Fruit fly (Drosophila melanogaster) whole organism, embryonic: ENCODE data around the gene Syx18.
A peak's percentile ranks its signal among the peaks of the same experiment; 100 is the strongest.

Experiments used
- BEAF-32 ChIP-seq: fragments of 200-800 bp; sonication (Bioruptor generic); optimal IDR thresholded peaks from 3 replicates; lab custom pipeline; 2017; ENCODE audit warnings: missing biosample characterization, missing genetic modification characterization, mild to moderate bottlenecking, moderate library complexity, missing genetic modification reagents
- Bdp1 ChIP-seq: fragments of 200-800 bp; sonication (Bioruptor generic); optimal IDR thresholded peaks from 3 replicates; lab custom pipeline; 2016; ENCODE audit warnings: missing biosample characterization, missing genetic modification characterization
- Blimp-1 ChIP-seq: fragments of 200-800 bp; sonication (Bioruptor generic); optimal IDR thresholded peaks from 3 replicates; lab custom pipeline; 2018; ENCODE audit warnings: missing biosample characterization, missing genetic modification characterization, mild to moderate bottlenecking, moderate library complexity, missing genetic modification reagents
- Bteb2 ChIP-seq: fragments of 200-800 bp; sonication (Bioruptor generic); optimal IDR thresholded peaks from 2 replicates; lab custom pipeline; 2016; ENCODE audit warnings: missing biosample characterization, missing genetic modification characterization
- CG10462 ChIP-seq: fragments of 200-800 bp; sonication (Bioruptor generic); optimal IDR thresholded peaks from 2 replicates; lab custom pipeline; 2016; ENCODE audit warnings: missing biosample characterization, missing genetic modification characterization
- CG10979 ChIP-seq: fragments of 200-800 bp; sonication (Bioruptor generic); optimal IDR thresholded peaks from 2 replicates; lab custom pipeline; 2018; ENCODE audit warnings: missing biosample characterization, mild to moderate bottlenecking, missing genetic modification characterization, moderate library complexity
- CG12071 ChIP-seq: fragments of 200-800 bp; sonication (Bioruptor generic); optimal IDR thresholded peaks from 3 replicates; lab custom pipeline; 2018; ENCODE audit warnings: missing biosample characterization, mild to moderate bottlenecking, missing genetic modification characterization
- CG13123 ChIP-seq: fragments of 200-800 bp; sonication (Bioruptor generic); optimal IDR thresholded peaks from 2 replicates; lab custom pipeline; 2016; ENCODE audit warnings: missing biosample characterization, missing genetic modification characterization
- CG13287 ChIP-seq: fragments of 200-800 bp; sonication (Bioruptor generic); IDR thresholded peaks from 2 replicates; pipeline ENCODE4 v1.3.6; 2022; ENCODE audit warnings: missing biosample characterization, missing genetic modification characterization; ENCODE audit not compliant: partially characterized antibody
- CG13775 ChIP-seq: fragments of 200-800 bp; sonication (Bioruptor generic); optimal IDR thresholded peaks from 3 replicates; lab custom pipeline; 2017; ENCODE audit warnings: missing biosample characterization, mild to moderate bottlenecking, missing genetic modification characterization
- CG15269 ChIP-seq: fragments of 200-800 bp; sonication (Bioruptor generic); optimal IDR thresholded peaks from 2 replicates; lab custom pipeline; 2018; ENCODE audit warnings: missing biosample characterization, mild to moderate bottlenecking, missing genetic modification characterization, moderate library complexity
- CG17568 ChIP-seq: fragments of 200-800 bp; sonication (Bioruptor generic); optimal IDR thresholded peaks from 2 replicates; lab custom pipeline; 2018; ENCODE audit warnings: missing biosample characterization, mild to moderate bottlenecking, missing genetic modification characterization, moderate library complexity
- CG2129 ChIP-seq: fragments of 200-800 bp; sonication (Bioruptor generic); IDR thresholded peaks from 2 replicates; pipeline ENCODE4 v1.3.6; 2022; ENCODE audit warnings: missing biosample characterization, missing genetic modification characterization; ENCODE audit not compliant: partially characterized antibody
- CG3281 ChIP-seq: fragments of 200-800 bp; sonication (Bioruptor generic); optimal IDR thresholded peaks from 3 replicates; lab custom pipeline; 2017; ENCODE audit warnings: missing biosample characterization, mild to moderate bottlenecking, missing genetic modification characterization
- CG4707 ChIP-seq: fragments of 200-800 bp; sonication (Bioruptor generic); optimal IDR thresholded peaks from 2 replicates; lab custom pipeline; 2018; ENCODE audit warnings: missing biosample characterization, mild to moderate bottlenecking, missing genetic modification characterization, moderate library complexity
- CG5180 ChIP-seq: fragments of 200-800 bp; sonication (Bioruptor generic); optimal IDR thresholded peaks from 3 replicates; lab custom pipeline; 2017; ENCODE audit warnings: missing biosample characterization, missing genetic modification characterization, mild to moderate bottlenecking, moderate library complexity, missing genetic modification reagents
- CG5953 ChIP-seq: fragments of 200-800 bp; sonication (Bioruptor generic); IDR thresholded peaks from 2 replicates; pipeline ENCODE4 v1.3.6; 2022; ENCODE audit warnings: missing biosample characterization, missing genetic modification characterization
- CG6689 ChIP-seq: fragments of 200-800 bp; sonication (Bioruptor generic); IDR thresholded peaks from 2 replicates; pipeline ENCODE4 v1.3.6; 2022; ENCODE audit warnings: missing biosample characterization, missing genetic modification characterization
- CG6765 ChIP-seq: fragments of 200-800 bp; sonication (Bioruptor generic); optimal IDR thresholded peaks from 3 replicates; lab custom pipeline; 2017; ENCODE audit warnings: missing biosample characterization, mild to moderate bottlenecking, missing genetic modification characterization
- CG8281 ChIP-seq: fragments of 200-800 bp; sonication (Bioruptor generic); optimal IDR thresholded peaks from 2 replicates; lab custom pipeline; 2018; ENCODE audit warnings: missing biosample characterization, mild to moderate bottlenecking, missing genetic modification characterization, moderate library complexity
- CG8924 ChIP-seq: fragments of 200-800 bp; optimal IDR thresholded peaks from 3 replicates; lab custom pipeline; 2019; ENCODE audit warnings: missing biosample characterization, mild to moderate bottlenecking, missing genetic modification characterization, moderate library complexity
- CoRest ChIP-seq: fragments of 200-800 bp; sonication (Bioruptor generic); optimal IDR thresholded peaks from 3 replicates; lab custom pipeline; 2018; ENCODE audit warnings: missing biosample characterization, mild to moderate bottlenecking, missing genetic modification characterization, moderate library complexity
- CrebB ChIP-seq: fragments of 200-800 bp; sonication (Bioruptor generic); optimal IDR thresholded peaks from 3 replicates; lab custom pipeline; 2018; ENCODE audit warnings: missing biosample characterization, mild to moderate bottlenecking, missing genetic modification characterization
- NK7.1 ChIP-seq: fragments of 200-800 bp; sonication (Bioruptor generic); optimal IDR thresholded peaks from 3 replicates; lab custom pipeline; 2016; ENCODE audit warnings: missing biosample characterization, missing genetic modification characterization
- Poxn ChIP-seq: fragments of 200-800 bp; sonication (Bioruptor generic); IDR thresholded peaks from 2 replicates; pipeline ENCODE4 v1.3.6; 2022; ENCODE audit warnings: missing biosample characterization, missing genetic modification characterization
- Ptx1 ChIP-seq: fragments of 200-800 bp; sonication (Bioruptor generic); IDR thresholded peaks from 2 replicates; pipeline ENCODE4 v1.3.6; 2022; ENCODE audit warnings: missing biosample characterization, missing genetic modification characterization
- Rx ChIP-seq: fragments of 200-800 bp; sonication (Bioruptor generic); IDR thresholded peaks from 2 replicates; pipeline ENCODE4 v1.3.6; 2022; ENCODE audit warnings: missing biosample characterization, missing genetic modification characterization
- Sox100B ChIP-seq: fragments of 200-800 bp; sonication (Bioruptor generic); optimal IDR thresholded peaks from 3 replicates; lab custom pipeline; 2018; ENCODE audit warnings: missing biosample characterization, mild to moderate bottlenecking, missing genetic modification characterization
- Sry-β ChIP-seq: fragments of 200-800 bp; sonication (Bioruptor generic); optimal IDR thresholded peaks from 2 replicates; lab custom pipeline; 2018; ENCODE audit warnings: missing biosample characterization, mild to moderate bottlenecking, missing genetic modification characterization, moderate library complexity
- Ssrp ChIP-seq: fragments of 200-800 bp; sonication (Bioruptor generic); optimal IDR thresholded peaks from 2 replicates; lab custom pipeline; 2018; ENCODE audit warnings: missing biosample characterization, mild to moderate bottlenecking, missing genetic modification characterization, moderate library complexity
- Trl ChIP-seq, 3 experiments: fragments of >200 bp in 2 of 3; fragments of 200-800 bp in 1 of 3; sonication (Bioruptor generic) in 1 of 3; optimal IDR thresholded peaks; 2 replicates in 1 of 3; 3 replicates in 2 of 3; lab custom pipeline; 2016 to 2017; ENCODE audit warnings: missing biosample characterization in 1 of 3, missing genetic modification characterization in 1 of 3
- Usf ChIP-seq: fragments of 200-800 bp; sonication (Bioruptor generic); optimal IDR thresholded peaks from 2 replicates; lab custom pipeline; 2017; ENCODE audit warnings: missing genotype, missing biosample characterization, missing genetic modification characterization
- ase ChIP-seq: fragments of 200-800 bp; sonication (Bioruptor generic); IDR thresholded peaks from 3 replicates; pipeline ENCODE4 v1.3.6; 2022; ENCODE audit warnings: missing biosample characterization, missing genetic modification characterization
- dan ChIP-seq: fragments of 200-800 bp; sonication (Bioruptor generic); IDR thresholded peaks from 2 replicates; pipeline ENCODE4 v1.3.6; 2022; ENCODE audit warnings: missing biosample characterization, missing genetic modification characterization
- disco-r ChIP-seq: fragments of 200-800 bp; sonication (Bioruptor generic); optimal IDR thresholded peaks from 2 replicates; lab custom pipeline; 2016; ENCODE audit warnings: missing biosample characterization, missing genetic modification characterization
- dpn ChIP-seq, 2 experiments: fragments of 200-800 bp; sonication (Bioruptor generic); optimal IDR thresholded peaks; 3 replicates each; lab custom pipeline; 2016; ENCODE audit warnings: missing biosample characterization in 2 of 2, missing genetic modification characterization in 2 of 2
- fd3F ChIP-seq: fragments of 200-800 bp; sonication (Bioruptor generic); optimal IDR thresholded peaks from 2 replicates; lab custom pipeline; 2018; ENCODE audit warnings: missing biosample characterization, mild to moderate bottlenecking, missing genetic modification characterization, moderate library complexity
- fru ChIP-seq: fragments of >200 bp; optimal IDR thresholded peaks from 2 replicates; lab custom pipeline; 2017
- gsb-n ChIP-seq: fragments of 200-800 bp; sonication (Bioruptor generic); optimal IDR thresholded peaks from 3 replicates; lab custom pipeline; 2018; ENCODE audit warnings: missing biosample characterization, mild to moderate bottlenecking, missing genetic modification characterization
- ham ChIP-seq: fragments of 200-800 bp; sonication (Bioruptor generic); IDR thresholded peaks from 2 replicates; pipeline ENCODE4 v1.3.6; 2022; ENCODE audit warnings: missing biosample characterization, missing genetic modification characterization
- lab ChIP-seq: fragments of 200-800 bp; sonication (Bioruptor generic); optimal IDR thresholded peaks from 3 replicates; lab custom pipeline; 2017; ENCODE audit warnings: missing biosample characterization, missing genetic modification characterization, mild to moderate bottlenecking, moderate library complexity, missing genetic modification reagents
- oc ChIP-seq: fragments of 200-800 bp; sonication (Bioruptor generic); optimal IDR thresholded peaks from 2 replicates; lab custom pipeline; 2018; ENCODE audit warnings: missing biosample characterization, mild to moderate bottlenecking, missing genetic modification characterization, moderate library complexity
- scrt ChIP-seq: fragments of 200-800 bp; sonication (Bioruptor generic); optimal IDR thresholded peaks from 2 replicates; lab custom pipeline; 2018; ENCODE audit warnings: missing biosample characterization, mild to moderate bottlenecking, missing genetic modification characterization, moderate library complexity
- sug ChIP-seq: fragments of 200-800 bp; optimal IDR thresholded peaks from 2 replicates; lab custom pipeline; 2019; ENCODE audit warnings: missing biosample characterization, mild to moderate bottlenecking, missing genetic modification characterization, moderate library complexity
- tap ChIP-seq: fragments of 200-800 bp; optimal IDR thresholded peaks from 3 replicates; lab custom pipeline; 2019; ENCODE audit warnings: missing biosample characterization, mild to moderate bottlenecking, missing genetic modification characterization, moderate library complexity
- tio ChIP-seq: fragments of 200-800 bp; sonication (Bioruptor generic); optimal IDR thresholded peaks from 2 replicates; lab custom pipeline; 2017; ENCODE audit warnings: missing biosample characterization, missing genetic modification characterization, inconsistent platforms
- tup ChIP-seq: fragments of 200-800 bp; sonication (Bioruptor generic); optimal IDR thresholded peaks from 2 replicates; lab custom pipeline; 2016; ENCODE audit warnings: missing biosample characterization, mild to moderate bottlenecking, missing genetic modification characterization, moderate library complexity
- unc-4 ChIP-seq: fragments of 200-800 bp; sonication (Bioruptor generic); IDR thresholded peaks from 2 replicates; pipeline ENCODE4 v1.3.6; 2022; ENCODE audit warnings: missing biosample characterization, missing genetic modification characterization; ENCODE audit not compliant: partially characterized antibody
- usp ChIP-seq: fragments of >200 bp; optimal IDR thresholded peaks from 2 replicates; lab custom pipeline; 2017; ENCODE audit warnings: missing biosample characterization, missing genetic modification characterization
- zfh1 ChIP-seq: fragments of 200-800 bp; sonication (Bioruptor generic); IDR thresholded peaks from 3 replicates; pipeline ENCODE4 v1.3.6; 2022; ENCODE audit warnings: missing biosample characterization, missing genetic modification characterization

Syx18 gene

DNA sequence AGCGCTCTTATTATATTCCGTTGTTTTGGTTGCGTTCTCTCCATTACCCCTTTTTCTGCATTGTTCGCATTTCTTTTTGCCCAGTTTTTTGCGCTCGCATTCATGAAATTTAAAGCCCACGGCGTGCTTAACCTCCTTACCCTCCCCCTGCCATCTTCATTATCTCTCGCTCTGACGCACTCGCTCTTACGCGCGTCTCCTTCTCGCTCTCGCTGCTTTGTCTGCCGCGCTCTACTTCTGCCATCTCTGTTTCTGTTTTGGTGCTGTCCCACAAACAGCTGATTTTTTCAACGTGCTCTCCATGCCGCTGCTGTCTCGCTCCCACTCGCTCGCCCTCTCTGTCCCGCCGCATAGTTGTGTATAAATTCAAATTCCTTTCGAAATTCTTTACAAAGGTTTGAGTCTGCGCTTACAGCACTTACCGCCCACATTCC is 38.9 kb downstream of the Syx18 start (continued):
- no peak for TF ChIP-seq dan (GFP tag; lab: Robert Waterston, UW)
- TF ChIP-seq CG13775 = no peak
- TF ChIP-seq CG4707 (GFP tag; lab: Kevin White, UChicago) = no peak
- no peak for TF ChIP-seq tup (GFP tag; lab: Kevin White, UChicago)
- TF ChIP-seq CG17568 (GFP tag; lab: Kevin White, UChicago) = no peak
- TF ChIP-seq CG8924 (tag; lab: Kevin White, UChicago) = peak; percentile 45
- TF ChIP-seq usp = no peak
- no peak for TF ChIP-seq CG5953 (GFP tag; lab: Robert Waterston, UW)
- no peak for TF ChIP-seq CG10979 (tag; lab: Kevin White, UChicago)
- no peak for TF ChIP-seq dpn (GFP tag; optimal IDR thresholded peaks at IDR 0.05; lab: Kevin White, UChicago)
- no peak for TF ChIP-seq CG6765 (GFP tag; lab: Kevin White, UChicago)
- TF ChIP-seq Poxn (GFP tag; lab: Robert Waterston, UW) = no peak
- no peak for TF ChIP-seq Blimp-1
- no peak for TF ChIP-seq unc-4
- no peak for TF ChIP-seq Ssrp (tag; lab: Kevin White, UChicago)
- peak; percentile 13 for TF ChIP-seq CG5180 (GFP tag; lab: Kevin White, UChicago)
- TF ChIP-seq fru (lab: Kevin White, UChicago) = peak; percentile 61
- TF ChIP-seq CG3281 (GFP tag; lab: Kevin White, UChicago) = no peak
- peak; percentile 24 for TF ChIP-seq gsb-n (tag; lab: Kevin White, UChicago)
- no peak for TF ChIP-seq Usf (GFP tag; lab: Kevin White, UChicago)
- peak; percentile 46 for TF ChIP-seq CoRest
- peak; percentile 1 for TF ChIP-seq tap (tag; lab: Kevin White, UChicago)
- TF ChIP-seq tio = no peak
- TF ChIP-seq CrebB (tag; lab: Kevin White, UChicago) = peak; percentile 44
- no peak for TF ChIP-seq Sox100B
- no peak for TF ChIP-seq ham (GFP tag; lab: Robert Waterston, UW)
- no peak for TF ChIP-seq NK7.1
- TF ChIP-seq CG10462 (GFP tag; lab: Kevin White, UChicago) = no peak
- peak; percentile 56 for TF ChIP-seq scrt (GFP tag; lab: Kevin White, UChicago)
- TF ChIP-seq Trl (optimal IDR thresholded peaks at IDR 0.05; lab: Kevin White, UChicago) = peak; percentile 58 to 82
- TF ChIP-seq Trl (GFP tag; optimal IDR thresholded peaks at IDR 0.05; lab: Kevin White, UChicago) = peak; percentile 23
- TF ChIP-seq Ptx1 (GFP tag; lab: Robert Waterston, UW) = no peak
- peak; percentile 84 for TF ChIP-seq oc (tag; lab: Kevin White, UChicago)
- TF ChIP-seq CG8281 (tag; lab: Kevin White, UChicago) = no peak
- TF ChIP-seq ase (GFP tag; lab: Robert Waterston, UW) = no peak
- no peak for TF ChIP-seq disco-r
- peak; percentile 72 for TF ChIP-seq lab (GFP tag; lab: Kevin White, UChicago)
- TF ChIP-seq BEAF-32 (GFP tag; lab: Kevin White, UChicago) = peak; percentile 32
- TF ChIP-seq CG12071 (GFP tag; lab: Kevin White, UChicago) = peak; percentile 55
- no peak for TF ChIP-seq Rx
- no peak for TF ChIP-seq zfh1 (GFP tag; lab: Robert Waterston, UW)
- no peak for TF ChIP-seq fd3F (GFP tag; lab: Kevin White, UChicago)
- TF ChIP-seq sug (tag; lab: Kevin White, UChicago) = peak; percentile 46
- TF ChIP-seq CG2129 = no peak
- no peak for TF ChIP-seq CG13287
- TF ChIP-seq Sry-β (GFP tag; lab: Kevin White, UChicago) = peak; percentile 35
- no peak for TF ChIP-seq CG6689 (GFP tag; lab: Robert Waterston, UW)
- no peak for TF ChIP-seq Bteb2 (GFP tag; lab: Kevin White, UChicago)
- no peak for TF ChIP-seq Bdp1 (GFP tag; lab: Kevin White, UChicago)
- no peak for TF ChIP-seq CG15269
- no peak for TF ChIP-seq CG13123 (GFP tag; lab: Kevin White, UChicago)
